Worm (Caenorhabditis elegans) whole organism, late embryonic: ENCODE data around the gene ari-2.

Experiments used
- ama-1 ChIP-seq: fragments of 150-350 bp; optimal IDR thresholded peaks from 2 replicates; lab custom pipeline; 2014
- ceh-2 ChIP-seq: sonication (generic microtip); optimal IDR thresholded peaks from 2 replicates; lab custom pipeline; 2016; ENCODE audit warnings: missing genotype, missing genetic modification characterization, missing compliant biosample characterization
- ceh-48 ChIP-seq: sonication (generic microtip); optimal IDR thresholded peaks from 2 replicates; lab custom pipeline; 2016; ENCODE audit warnings: missing genetic modification characterization, inconsistent platforms, missing compliant biosample characterization
- ceh-9 ChIP-seq: sonication (generic microtip); optimal IDR thresholded peaks from 2 replicates; lab custom pipeline; 2016; ENCODE audit warnings: mild to moderate bottlenecking, missing genetic modification characterization, inconsistent platforms, missing compliant biosample characterization
- dve-1 ChIP-seq: sonication (generic microtip); optimal IDR thresholded peaks from 2 replicates; lab custom pipeline; 2017; ENCODE audit warnings: antibody characterized with exemption, mild to moderate bottlenecking, missing genetic modification characterization, missing compliant biosample characterization
- elt-2 ChIP-seq: sonication (generic microtip); optimal IDR thresholded peaks from 2 replicates; lab custom pipeline; 2016; ENCODE audit warnings: missing genetic modification reagents, missing genetic modification characterization, missing compliant biosample characterization
- hlh-13 ChIP-seq: fragments of 200-800 bp; sonication (Bioruptor generic); optimal IDR thresholded peaks from 2 replicates; lab custom pipeline; 2018; ENCODE audit warnings: mild to moderate bottlenecking, missing genetic modification characterization, missing compliant biosample characterization
- hlh-30 ChIP-seq: sonication (generic microtip); optimal IDR thresholded peaks from 2 replicates; lab custom pipeline; 2017; ENCODE audit warnings: antibody characterized with exemption, missing genetic modification characterization, missing compliant biosample characterization; ENCODE audit not compliant: insufficient read depth
- hlh-6 ChIP-seq: sonication (generic microtip); optimal IDR thresholded peaks from 2 replicates; lab custom pipeline; 2016; ENCODE audit warnings: missing genotype, missing genetic modification characterization, missing compliant biosample characterization
- nhr-11 ChIP-seq: fragments of 150-350 bp; optimal IDR thresholded peaks from 2 replicates; lab custom pipeline; 2014; ENCODE audit warnings: missing biosample characterization, missing genetic modification characterization
- nhr-232 ChIP-seq: sonication (generic microtip); optimal IDR thresholded peaks from 2 replicates; lab custom pipeline; 2016; ENCODE audit warnings: missing genetic modification characterization, missing compliant biosample characterization
- odd-2 ChIP-seq: sonication (generic microtip); optimal IDR thresholded peaks from 2 replicates; lab custom pipeline; 2017; ENCODE audit warnings: antibody characterized with exemption, mild to moderate bottlenecking, missing genetic modification characterization, missing compliant biosample characterization
- pqm-1 ChIP-seq: sonication (generic microtip); optimal IDR thresholded peaks from 2 replicates; lab custom pipeline; 2016; ENCODE audit warnings: missing genetic modification characterization, missing compliant biosample characterization
- unc-3 ChIP-seq, 2 experiments: fragments of 200-800 bp in 1 of 2; sonication (Bioruptor generic) in 1 of 2; sonication (generic microtip) in 1 of 2; conservative IDR thresholded peaks in 1 of 2; optimal IDR thresholded peaks in 1 of 2; 2 replicates each; pipeline versions ENCODE4 v1.3.6 to Lab custom; 2016 to 2022; ENCODE audit warnings: missing compliant biosample characterization in 2 of 2, missing genetic modification characterization in 2 of 2, missing genetic modification reagents in 1 of 2

ce11 chrIV:5590120-5590519 lies 39.2 kb downstream of the ari-2 start:
- TF ChIP-seq elt-2 (tag; lab: Kevin White, UChicago) (no peak), dve-1 (tag; lab: Kevin White, UChicago) (no peak), hlh-13 (no peak), ceh-2 (no peak), pqm-1 (tag; lab: Kevin White, UChicago) (no peak), ceh-48 (tag; lab: Kevin White, UChicago) (no peak), nhr-11 (no peak), odd-2 (tag; lab: Kevin White, UChicago) (no peak), nhr-232 (tag; lab: Kevin White, UChicago) (no peak), hlh-6 (no peak), ama-1 (lab: Kevin White, UChicago) (no peak), unc-3 (GFP tag; conservative IDR thresholded peaks at IDR 0.05; lab: Robert Waterston, UW) (no peak), unc-3 (tag; optimal IDR thresholded peaks at IDR 0.05; lab: Kevin White, UChicago) (no peak), hlh-30 (no peak), ceh-9 (tag; lab: Kevin White, UChicago) (no peak)
